Worm (Caenorhabditis elegans) whole organism, L3 larva: ENCODE data around the gene pqbp-1.1.

Experiments used
- R02D3.7 ChIP-seq: fragments of 150-350 bp; optimal IDR thresholded peaks from 2 replicates; lab custom pipeline; 2014; ENCODE audit warnings: missing biosample characterization, missing genetic modification characterization
- ZK546.5 ChIP-seq: sonication (generic microtip); optimal IDR thresholded peaks from 2 replicates; lab custom pipeline; 2017; ENCODE audit warnings: missing biosample characterization, missing genetic modification characterization
- aly-2 ChIP-seq: fragments of 150-350 bp; optimal IDR thresholded peaks from 2 replicates; lab custom pipeline; 2014; ENCODE audit warnings: missing biosample characterization, missing genetic modification characterization
- ama-1 ChIP-seq: fragments of 150-350 bp; optimal IDR thresholded peaks from 2 replicates; lab custom pipeline; 2018
- ceh-16 ChIP-seq: sonication (generic microtip); optimal IDR thresholded peaks from 2 replicates; lab custom pipeline; 2017; ENCODE audit warnings: missing biosample characterization, missing genetic modification characterization
- ceh-28 ChIP-seq: fragments of 150-350 bp; optimal IDR thresholded peaks from 2 replicates; lab custom pipeline; 2014; ENCODE audit warnings: missing biosample characterization, missing genetic modification reagents, missing genetic modification characterization
- daf-12 ChIP-seq: fragments of 150-350 bp; optimal IDR thresholded peaks from 2 replicates; lab custom pipeline; 2014; ENCODE audit warnings: missing biosample characterization, missing genetic modification reagents, missing genetic modification characterization
- egl-27 ChIP-seq: sonication (generic microtip); optimal IDR thresholded peaks from 4 replicates; lab custom pipeline; 2017; ENCODE audit warnings: missing biosample characterization, missing genetic modification reagents, missing genetic modification characterization
- elt-1 ChIP-seq: fragments of 150-350 bp; optimal IDR thresholded peaks from 2 replicates; lab custom pipeline; 2014; ENCODE audit warnings: missing biosample characterization, missing genetic modification characterization
- elt-2 ChIP-seq: sonication (generic microtip); optimal IDR thresholded peaks from 2 replicates; lab custom pipeline; 2016; ENCODE audit warnings: missing genetic modification reagents, mild to moderate bottlenecking, missing genetic modification characterization, missing compliant biosample characterization
- fkh-10 ChIP-seq: sonication (generic microtip); optimal IDR thresholded peaks from 2 replicates; lab custom pipeline; 2017; ENCODE audit warnings: missing biosample characterization, missing genetic modification reagents, missing genetic modification characterization
- fkh-2 ChIP-seq: fragments of 150-350 bp; optimal IDR thresholded peaks from 2 replicates; lab custom pipeline; 2014; ENCODE audit warnings: missing biosample characterization, missing genetic modification reagents, missing genetic modification characterization
- hmg-11 ChIP-seq: sonication (generic microtip); optimal IDR thresholded peaks from 2 replicates; lab custom pipeline; 2016; ENCODE audit warnings: missing genetic modification characterization, missing compliant biosample characterization
- jun-1 ChIP-seq: fragments of 150-350 bp; optimal IDR thresholded peaks from 2 replicates; lab custom pipeline; 2014; ENCODE audit warnings: missing biosample characterization, missing genetic modification reagents, missing genetic modification characterization
- lin-15B ChIP-seq: fragments of 150-350 bp; optimal IDR thresholded peaks from 2 replicates; lab custom pipeline; 2014; ENCODE audit warnings: missing biosample characterization, missing genetic modification characterization
- lsy-12 ChIP-seq: sonication (generic microtip); optimal IDR thresholded peaks from 2 replicates; lab custom pipeline; 2016; ENCODE audit warnings: mild to moderate bottlenecking, missing genetic modification characterization, missing compliant biosample characterization
- mdl-1 ChIP-seq: fragments of 150-350 bp; optimal IDR thresholded peaks from 2 replicates; lab custom pipeline; 2014; ENCODE audit warnings: missing biosample characterization, missing genetic modification characterization
- mml-1 ChIP-seq: fragments of 150-350 bp; sonication (generic microtip); optimal IDR thresholded peaks from 3 replicates; lab custom pipeline; 2014; ENCODE audit warnings: missing biosample characterization, missing genetic modification characterization
- nfya-1 ChIP-seq: sonication (generic microtip); optimal IDR thresholded peaks from 2 replicates; lab custom pipeline; 2017; ENCODE audit warnings: missing genetic modification characterization, mild to moderate bottlenecking, missing compliant biosample characterization, antibody characterized with exemption, moderate library complexity; ENCODE audit not compliant: insufficient read depth
- nhr-12 ChIP-seq: fragments of 150-350 bp; optimal IDR thresholded peaks from 2 replicates; lab custom pipeline; 2014; ENCODE audit warnings: missing biosample characterization, missing genetic modification characterization
- nhr-23 ChIP-seq: fragments of 150-350 bp; optimal IDR thresholded peaks from 2 replicates; lab custom pipeline; 2014; ENCODE audit warnings: missing biosample characterization, missing genetic modification reagents, missing genetic modification characterization
- nhr-28 ChIP-seq: fragments of 150-350 bp; optimal IDR thresholded peaks from 2 replicates; lab custom pipeline; 2014; ENCODE audit warnings: missing biosample characterization, missing genetic modification characterization
- nhr-67 ChIP-seq: fragments of 150-350 bp; optimal IDR thresholded peaks from 2 replicates; lab custom pipeline; 2014; ENCODE audit warnings: missing biosample characterization, missing genetic modification characterization
- nhr-76 ChIP-seq: fragments of 150-350 bp; sonication (generic microtip); optimal IDR thresholded peaks from 5 replicates; lab custom pipeline; 2014; ENCODE audit warnings: missing biosample characterization, missing genetic modification characterization
- nhr-77 ChIP-seq: fragments of 150-350 bp; optimal IDR thresholded peaks from 2 replicates; lab custom pipeline; 2014; ENCODE audit warnings: missing biosample characterization, missing genetic modification characterization
- pha-4 ChIP-seq: fragments of 150-350 bp; optimal IDR thresholded peaks from 2 replicates; lab custom pipeline; 2014; ENCODE audit warnings: missing biosample characterization, missing genetic modification reagents, missing genetic modification characterization
- pqm-1 ChIP-seq: fragments of 150-350 bp; optimal IDR thresholded peaks from 2 replicates; lab custom pipeline; 2017; ENCODE audit warnings: missing biosample characterization, missing genetic modification characterization, inconsistent platforms
- sea-2 ChIP-seq: fragments of 150-350 bp; sonication (generic microtip); optimal IDR thresholded peaks from 4 replicates; lab custom pipeline; 2014; ENCODE audit warnings: missing biosample characterization, missing genetic modification reagents, missing genetic modification characterization
- skn-1 ChIP-seq: fragments of 150-350 bp; optimal IDR thresholded peaks from 2 replicates; lab custom pipeline; 2014; ENCODE audit warnings: missing biosample characterization, missing genetic modification characterization
- snpc-4 ChIP-seq: fragments of 150-350 bp; optimal IDR thresholded peaks from 2 replicates; lab custom pipeline; 2014; ENCODE audit warnings: missing biosample characterization, missing genetic modification characterization
- tbx-2 ChIP-seq: sonication (generic microtip); optimal IDR thresholded peaks from 2 replicates; lab custom pipeline; 2016; ENCODE audit warnings: mild to moderate bottlenecking, missing genetic modification characterization, missing compliant biosample characterization
- unc-39 ChIP-seq: sonication (generic microtip); optimal IDR thresholded peaks from 4 replicates; lab custom pipeline; 2017; ENCODE audit warnings: missing biosample characterization, missing genetic modification characterization
- unc-62 ChIP-seq: fragments of 150-350 bp; sonication (generic microtip); optimal IDR thresholded peaks from 4 replicates; lab custom pipeline; 2014; ENCODE audit warnings: missing biosample characterization, missing genetic modification reagents, missing genetic modification characterization
- zag-1 ChIP-seq: fragments of 150-350 bp; optimal IDR thresholded peaks from 2 replicates; lab custom pipeline; 2014; ENCODE audit warnings: missing biosample characterization, missing genetic modification characterization
- ztf-11 ChIP-seq: fragments of 150-350 bp; optimal IDR thresholded peaks from 2 replicates; lab custom pipeline; 2014; ENCODE audit warnings: missing biosample characterization, missing genetic modification characterization

The pqbp-1.1 gene

DNA sequence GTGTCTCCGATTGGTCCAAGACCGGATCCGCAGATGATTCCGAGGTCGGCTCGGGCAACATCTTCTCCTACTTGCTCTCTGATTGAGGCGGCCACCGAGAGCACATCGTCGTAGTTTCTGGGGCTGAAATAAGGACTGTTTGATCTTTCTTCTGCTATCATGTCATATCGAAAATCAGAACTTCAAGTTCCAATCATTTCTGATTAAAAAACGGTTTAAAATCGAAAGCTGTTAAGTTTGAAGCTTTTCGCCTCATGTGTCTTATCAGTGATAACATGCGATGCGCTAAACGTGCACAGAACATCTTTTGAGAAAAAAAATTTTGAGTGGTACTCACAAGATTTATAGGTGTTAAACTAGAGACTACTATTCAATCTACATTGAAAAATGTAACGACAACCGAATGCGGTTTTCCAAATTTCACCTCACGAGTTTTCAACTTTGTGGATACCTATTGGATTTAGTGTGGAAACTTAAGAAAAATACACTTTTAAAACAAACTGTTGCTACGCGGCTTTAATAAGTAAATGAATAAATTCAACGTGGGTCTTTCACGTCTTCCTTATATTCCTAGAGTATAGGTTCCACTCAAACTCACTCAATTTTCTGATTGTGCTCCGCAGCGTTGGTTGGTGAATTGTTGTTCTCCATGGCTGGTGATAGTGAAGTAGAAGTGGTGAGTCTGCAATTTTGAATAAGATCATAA, 32.7 kb upstream of the pqbp-1.1 start:
- TF ChIP-seq ztf-11 (tag; lab: Kevin White, UChicago) (no peak), unc-39 (tag; lab: Kevin White, UChicago) (no peak), mdl-1 (tag; lab: Kevin White, UChicago) (no peak), ceh-16 (tag; lab: Kevin White, UChicago) (no peak), hmg-11 (tag; lab: Kevin White, UChicago) (no peak), lsy-12 (tag; lab: Kevin White, UChicago) (no peak), skn-1 (tag; lab: Kevin White, UChicago) (no peak), aly-2 (tag; lab: Kevin White, UChicago) (no peak), egl-27 (tag; lab: Kevin White, UChicago) (no peak), pqm-1 (tag; lab: Kevin White, UChicago) (peak; percentile 8), elt-1 (no peak), unc-62 (GFP tag; lab: Kevin White, UChicago) (no peak), pha-4 (no peak), elt-2 (tag; lab: Kevin White, UChicago) (peak; percentile 54), R02D3.7 (tag; lab: Kevin White, UChicago) (no peak), nhr-12 (tag; lab: Kevin White, UChicago) (no peak), nhr-23 (no peak)

ce11 chrIV:293163-293755, 31.8 kb upstream of the pqbp-1.1 start:
- peak; percentile 15 for TF ChIP-seq pqm-1 (tag; lab: Kevin White, UChicago)
- no peak for TF ChIP-seq snpc-4 (tag; lab: Kevin White, UChicago)
- peak; percentile 4 for TF ChIP-seq jun-1
- no peak for TF ChIP-seq aly-2 (tag; lab: Kevin White, UChicago)
- TF ChIP-seq zag-1: no peak

ce11 chrIV:291851-292367, 30.4 kb upstream of the pqbp-1.1 start:
- TF ChIP-seq sea-2 (no peak), nhr-77 (tag; lab: Kevin White, UChicago) (no peak), pha-4 (peak; percentile 72), ama-1 (peak; percentile 44), mml-1 (tag; lab: Kevin White, UChicago) (no peak), nfya-1 (no peak), lsy-12 (tag; lab: Kevin White, UChicago) (peak; percentile 37), fkh-10 (GFP tag; lab: Kevin White, UChicago) (no peak), pqm-1 (tag; lab: Kevin White, UChicago) (peak; percentile 99), snpc-4 (tag; lab: Kevin White, UChicago) (no peak), nhr-28 (tag; lab: Kevin White, UChicago) (no peak), ZK546.5 (tag; lab: Kevin White, UChicago) (no peak), elt-2 (tag; lab: Kevin White, UChicago) (peak; percentile 96), jun-1 (peak; percentile 66), tbx-2 (tag; lab: Kevin White, UChicago) (no peak), nhr-67 (tag; lab: Kevin White, UChicago) (no peak), nhr-76 (tag; lab: Kevin White, UChicago) (no peak), lin-15B (no peak), ztf-11 (tag; lab: Kevin White, UChicago) (no peak), ceh-28 (tag; lab: Kevin White, UChicago) (peak; percentile 8)

- no peak for TF ChIP-seq elt-1
- no peak for TF ChIP-seq nhr-77 (tag; lab: Kevin White, UChicago)
- TF ChIP-seq nhr-28 (tag; lab: Kevin White, UChicago): no peak
- TF ChIP-seq pqm-1 (tag; lab: Kevin White, UChicago): no peak
- no peak for TF ChIP-seq tbx-2 (tag; lab: Kevin White, UChicago)
- TF ChIP-seq fkh-2: no peak
- no peak for TF ChIP-seq R02D3.7 (tag; lab: Kevin White, UChicago)
- no peak for TF ChIP-seq mml-1 (tag; lab: Kevin White, UChicago)
- TF ChIP-seq nhr-12 (tag; lab: Kevin White, UChicago): no peak
- TF ChIP-seq nfya-1: no peak
- TF ChIP-seq snpc-4 (tag; lab: Kevin White, UChicago): no peak
- no peak for TF ChIP-seq daf-12 (tag; lab: Kevin White, UChicago)
- no peak for TF ChIP-seq nhr-76 (tag; lab: Kevin White, UChicago)
- TF ChIP-seq hmg-11 (tag; lab: Kevin White, UChicago): no peak
- TF ChIP-seq, all 47 proteins: peak for 0
Measured at ce11 chrIV:291356-291755, 29.9 kb upstream of the pqbp-1.1 start, which contains the start of gene T21D12.7. TSS of gene T21D12.7 (minus strand) at chrIV:291456.
